Worm (Caenorhabditis elegans): ENCODE data around the gene del-9.

del-9 gene

DNA sequence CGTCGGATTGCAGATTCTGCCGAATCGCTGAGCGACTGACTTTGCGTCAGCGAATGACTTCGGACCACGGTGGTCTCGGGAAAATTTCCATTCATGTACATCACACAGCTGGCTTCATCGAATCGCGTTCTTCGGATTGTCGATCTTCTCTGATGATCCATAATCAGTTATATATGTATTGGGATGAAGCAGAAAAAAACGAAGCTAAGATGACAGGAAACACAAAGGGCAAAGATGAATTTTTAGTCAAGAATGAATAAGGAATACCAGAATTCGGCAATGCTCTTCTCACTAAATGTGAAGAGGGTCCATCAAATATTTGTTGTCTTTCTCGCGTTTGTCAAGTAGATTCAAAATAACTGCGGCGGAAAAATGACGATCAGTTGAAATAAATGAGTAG, at the start of gene del-9:
Gene del-9, minus strand, starts transcription at position 101 of the 400 bp plus-strand sequence.
- TF ChIP-seq ceh-43 (GFP tag; optimal IDR thresholded peaks at IDR 0.05) = no peak
- TF ChIP-seq pha-4 (tag; optimal IDR thresholded peaks at IDR 0.05) = no peak
- no peak for TF ChIP-seq flh-1 (GFP tag; optimal IDR thresholded peaks at IDR 0.05)
- no peak for TF ChIP-seq mab-5 (tag; optimal IDR thresholded peaks at IDR 0.05)
- TF ChIP-seq nhr-2 (tag; optimal IDR thresholded peaks at IDR 0.05) = no peak

DNA sequence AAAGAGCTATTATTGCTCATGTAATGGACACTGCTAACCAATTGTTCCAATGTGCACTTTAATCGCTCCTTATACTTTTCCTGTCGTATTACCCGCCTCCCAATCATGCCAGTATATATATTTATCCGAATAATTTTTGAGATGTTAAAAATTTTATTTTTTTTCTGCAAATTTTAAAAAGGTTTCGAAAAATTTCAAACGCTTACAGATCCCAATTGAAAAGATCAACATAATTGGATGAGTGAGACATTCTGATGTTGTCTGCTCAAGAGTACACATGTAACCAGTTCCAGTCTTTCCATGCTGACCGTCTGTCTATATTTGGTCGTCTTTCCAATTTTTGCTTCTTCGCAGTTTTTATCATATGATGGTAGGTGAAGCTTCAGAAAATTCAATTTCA, 42.1 kb upstream of the del-9 start, which contains the start of gene R11G1.1:
Gene R11G1.1, plus strand, starts transcription at position 301 of the 400 bp plus-strand sequence.
- TF ChIP-seq nhr-28 (tag; optimal IDR thresholded peaks at IDR 0.05) (no peak), M03D4.4 (tag; optimal IDR thresholded peaks at IDR 0.05) (no peak), mep-1 (tag; optimal IDR thresholded peaks at IDR 0.05) (no peak), unc-39 (tag; optimal IDR thresholded peaks at IDR 0.05) (no peak), nhr-76 (tag; optimal IDR thresholded peaks at IDR 0.05) (no peak), nhr-2 (tag; optimal IDR thresholded peaks at IDR 0.05) (no peak), nhr-237 (tag; optimal IDR thresholded peaks at IDR 0.05) (no peak), drap-1 (GFP tag; optimal IDR thresholded peaks at IDR 0.05) (no peak), ceh-83 (GFP tag; optimal IDR thresholded peaks at IDR 0.05) (no peak), flh-1 (GFP tag; optimal IDR thresholded peaks at IDR 0.05) (no peak), ceh-39 (tag; optimal IDR thresholded peaks at IDR 0.05) (no peak), hlh-1 (tag; optimal IDR thresholded peaks at IDR 0.05) (no peak), ham-2 (GFP tag; optimal IDR thresholded peaks at IDR 0.05) (no peak), lin-32 (GFP tag; optimal IDR thresholded peaks at IDR 0.05) (no peak), pha-4 (tag; optimal IDR thresholded peaks at IDR 0.05) (no peak), nhr-12 (tag; optimal IDR thresholded peaks at IDR 0.05) (no peak), ceh-43 (GFP tag; optimal IDR thresholded peaks at IDR 0.05) (no peak)

ce11 chrX:3655972-3656371, 38.9 kb upstream of the del-9 start, which contains the start of gene R11G1.7:
Gene R11G1.7, plus strand, starts transcription at chrX:3656272.
- TF ChIP-seq mls-2 (tag; optimal IDR thresholded peaks at IDR 0.05) (no peak), cnd-1 (tag; optimal IDR thresholded peaks at IDR 0.05) (no peak), nhr-76 (tag; optimal IDR thresholded peaks at IDR 0.05) (no peak), mab-5 (tag; optimal IDR thresholded peaks at IDR 0.05) (no peak), elt-3 (tag; optimal IDR thresholded peaks at IDR 0.05) (no peak), nhr-12 (tag; optimal IDR thresholded peaks at IDR 0.05) (no peak), bed-3 (GFP tag; optimal IDR thresholded peaks at IDR 0.05) (no peak), unc-39 (tag; optimal IDR thresholded peaks at IDR 0.05) (no peak)

- TF ChIP-seq mab-5 (tag; optimal IDR thresholded peaks at IDR 0.05) = no peak
- TF ChIP-seq M03D4.4 (tag; optimal IDR thresholded peaks at IDR 0.05) = no peak
- TF ChIP-seq zip-8 (tag; optimal IDR thresholded peaks at IDR 0.05) = no peak
- peak; percentile 0 for TF ChIP-seq elt-3 (tag; optimal IDR thresholded peaks at IDR 0.05)
Observed at ce11 chrX:3654623-3655022, 37.5 kb upstream of the del-9 start, which contains the start of gene R11G1.11. Gene R11G1.11, plus strand, starts transcription at chrX:3654923.

- TF ChIP-seq pha-4 (tag; optimal IDR thresholded peaks at IDR 0.05) (peak; percentile 59), flh-1 (GFP tag; optimal IDR thresholded peaks at IDR 0.05) (no peak), lin-32 (GFP tag; optimal IDR thresholded peaks at IDR 0.05) (peak; percentile 25), hlh-1 (tag; optimal IDR thresholded peaks at IDR 0.05) (no peak), ceh-83 (GFP tag; optimal IDR thresholded peaks at IDR 0.05) (no peak), tbx-8 (GFP tag; optimal IDR thresholded peaks at IDR 0.05) (no peak), ztf-11 (tag; optimal IDR thresholded peaks at IDR 0.05) (no peak), elt-3 (tag; optimal IDR thresholded peaks at IDR 0.05) (no peak), zip-8 (tag; optimal IDR thresholded peaks at IDR 0.05) (no peak), sem-2 (GFP tag; optimal IDR thresholded peaks at IDR 0.05) (no peak), sptf-1 (tag; optimal IDR thresholded peaks at IDR 0.05) (no peak), snpc-4 (tag; optimal IDR thresholded peaks at IDR 0.05) (no peak), nhr-2 (tag; optimal IDR thresholded peaks at IDR 0.05) (peak; percentile 86), nhr-28 (tag; optimal IDR thresholded peaks at IDR 0.05) (no peak), ham-2 (GFP tag; optimal IDR thresholded peaks at IDR 0.05) (no peak), elt-1 (tag; optimal IDR thresholded peaks at IDR 0.05; ENCODE audit: borderline replicate concordance, insufficient read depth) (no peak), lin-13 (tag; optimal IDR thresholded peaks at IDR 0.05) (peak; percentile 73), mep-1 (tag; optimal IDR thresholded peaks at IDR 0.05) (peak; percentile 40), unc-120 (tag; optimal IDR thresholded peaks at IDR 0.05; ENCODE audit: poor library complexity, severe bottlenecking) (no peak), ces-1 (GFP tag; optimal IDR thresholded peaks at IDR 0.05) (no peak), unc-62 (GFP tag; optimal IDR thresholded peaks at IDR 0.05) (no peak), M03D4.4 (tag; optimal IDR thresholded peaks at IDR 0.05) (no peak), nhr-76 (tag; optimal IDR thresholded peaks at IDR 0.05) (no peak), ceh-39 (tag; optimal IDR thresholded peaks at IDR 0.05) (no peak), nhr-12 (tag; optimal IDR thresholded peaks at IDR 0.05) (no peak), blmp-1 (tag; optimal IDR thresholded peaks at IDR 0.05) (no peak), cnd-1 (tag; optimal IDR thresholded peaks at IDR 0.05) (peak; percentile 5), bed-3 (GFP tag; optimal IDR thresholded peaks at IDR 0.05) (no peak), mab-5 (tag; optimal IDR thresholded peaks at IDR 0.05) (no peak), lsy-2 (tag; optimal IDR thresholded peaks at IDR 0.05) (peak; percentile 6), unc-39 (tag; optimal IDR thresholded peaks at IDR 0.05) (no peak), ceh-43 (GFP tag; optimal IDR thresholded peaks at IDR 0.05) (no peak), nhr-237 (tag; optimal IDR thresholded peaks at IDR 0.05) (no peak), drap-1 (GFP tag; optimal IDR thresholded peaks at IDR 0.05) (no peak), mls-2 (tag; optimal IDR thresholded peaks at IDR 0.05) (peak; percentile 3)
Observed at ce11 chrX:3650100-3650809, 33.1 kb upstream of the del-9 start, which contains the start of the genes sax-1 and R11G1.2. Gene sax-1, minus strand, starts transcription at chrX:3650150. Gene R11G1.2, plus strand, starts transcription at chrX:3650614.

All from whole organism, mixed stage, embryonic.